Worm (Caenorhabditis elegans) whole organism, young adult: Measurements from ENCODE around the gene D1069.3.
A peak's percentile ranks its signal among the peaks of the same experiment; 100 is the strongest.

Experiments used
- B0035.1 ChIP-seq: sonication (generic microtip); optimal IDR thresholded peaks from 2 replicates; lab custom pipeline; 2016; ENCODE audit warnings: missing genetic modification characterization, mild to moderate bottlenecking, missing compliant biosample characterization, missing genotype, missing genetic modification reagents
- C06A6.2 ChIP-seq: fragments of 200-800 bp; sonication (Bioruptor generic); conservative IDR thresholded peaks from 2 replicates; pipeline ENCODE4 v1.3.6; 2022; ENCODE audit warnings: missing genetic modification characterization, missing compliant biosample characterization
- D2030.7 ChIP-seq: fragments of 200-800 bp; sonication (Bioruptor generic); IDR thresholded peaks from 2 replicates; pipeline ENCODE4 v1.3.6; 2022; ENCODE audit warnings: missing genetic modification reagents, missing genetic modification characterization, missing compliant biosample characterization
- F23B12.7 ChIP-seq: sonication (generic microtip); optimal IDR thresholded peaks from 2 replicates; lab custom pipeline; 2017; ENCODE audit warnings: missing genetic modification characterization, mild to moderate bottlenecking, missing compliant biosample characterization, antibody characterized with exemption, moderate library complexity; ENCODE audit not compliant: insufficient read depth
- F33H1.4 ChIP-seq: fragments of 200-800 bp; sonication (Bioruptor generic); IDR thresholded peaks from 2 replicates; pipeline ENCODE4 v1.3.6; 2022; ENCODE audit warnings: missing genetic modification reagents, missing genetic modification characterization, missing compliant biosample characterization
- F55B11.4 ChIP-seq: sonication (generic microtip); optimal IDR thresholded peaks from 2 replicates; lab custom pipeline; 2016; ENCODE audit warnings: missing compliant biosample characterization, missing genetic modification characterization, borderline replicate concordance; ENCODE audit not compliant: insufficient read depth
- T07F8.4 ChIP-seq: sonication (generic microtip); optimal IDR thresholded peaks from 2 replicates; lab custom pipeline; 2016; ENCODE audit warnings: mild to moderate bottlenecking, missing genetic modification characterization, moderate library complexity, missing compliant biosample characterization
- Y53F4B.3 ChIP-seq: fragments of 200-800 bp; sonication (Bioruptor generic); IDR thresholded peaks from 2 replicates; pipeline ENCODE4 v1.3.6; 2022; ENCODE audit warnings: missing genetic modification reagents, missing genetic modification characterization, missing compliant biosample characterization
- Y53G8AR.9 ChIP-seq: fragments of 200-800 bp; sonication (Bioruptor generic); conservative IDR thresholded peaks from 2 replicates; pipeline ENCODE4 v1.3.6; 2022; ENCODE audit warnings: missing genetic modification reagents, missing genetic modification characterization, missing compliant biosample characterization
- Y67H2A.10 ChIP-seq: fragments of 200-800 bp; sonication (Bioruptor generic); conservative IDR thresholded peaks from 2 replicates; pipeline ENCODE4 v1.3.6; 2022; ENCODE audit warnings: missing genetic modification reagents, missing genetic modification characterization, missing compliant biosample characterization
- aptf-2 ChIP-seq: fragments of 200-800 bp; sonication (Bioruptor generic); conservative IDR thresholded peaks from 2 replicates; pipeline ENCODE4 v1.3.6; 2022; ENCODE audit warnings: missing genetic modification reagents, missing genetic modification characterization, missing compliant biosample characterization
- attf-3 ChIP-seq: fragments of 200-800 bp; sonication (Bioruptor generic); conservative IDR thresholded peaks from 2 replicates; pipeline ENCODE4 v1.3.6; 2022; ENCODE audit warnings: missing genetic modification reagents, missing genetic modification characterization, missing compliant biosample characterization
- attf-5 ChIP-seq: fragments of 200-800 bp; sonication (Bioruptor generic); optimal IDR thresholded peaks from 2 replicates; lab custom pipeline; 2018; ENCODE audit warnings: mild to moderate bottlenecking, missing genetic modification characterization, missing compliant biosample characterization
- ceh-100 ChIP-seq: fragments of 200-800 bp; sonication (Bioruptor generic); IDR thresholded peaks from 2 replicates; pipeline ENCODE4 v1.3.6; 2022; ENCODE audit warnings: missing genetic modification reagents, missing genetic modification characterization, missing compliant biosample characterization
- ceh-40 ChIP-seq: fragments of 200-800 bp; sonication (Bioruptor generic); IDR thresholded peaks from 2 replicates; pipeline ENCODE4 v1.3.6; 2022; ENCODE audit warnings: missing genetic modification characterization, missing compliant biosample characterization
- ceh-91 ChIP-seq: fragments of 200-800 bp; sonication (Bioruptor generic); IDR thresholded peaks from 2 replicates; pipeline ENCODE4 v1.3.6; 2022; ENCODE audit warnings: missing genetic modification reagents, missing genetic modification characterization, missing compliant biosample characterization
- chd-7 ChIP-seq: sonication (generic microtip); optimal IDR thresholded peaks from 2 replicates; lab custom pipeline; 2016; ENCODE audit warnings: mild to moderate bottlenecking, missing genetic modification characterization, moderate library complexity, missing compliant biosample characterization
- dox-1 ChIP-seq: fragments of 200-800 bp; sonication (Bioruptor generic); IDR thresholded peaks from 2 replicates; pipeline ENCODE4 v1.3.6; 2022; ENCODE audit warnings: missing genetic modification reagents, missing genetic modification characterization, missing compliant biosample characterization
- dpl-1 ChIP-seq: fragments of 150-350 bp; optimal IDR thresholded peaks from 2 replicates; lab custom pipeline; 2014; ENCODE audit warnings: missing biosample characterization, missing genetic modification reagents, missing genetic modification characterization
- efl-1 ChIP-seq: fragments of 150-350 bp; optimal IDR thresholded peaks from 2 replicates; lab custom pipeline; 2014; ENCODE audit warnings: missing biosample characterization, missing genetic modification reagents, missing genetic modification characterization
- egl-18 ChIP-seq: fragments of 200-800 bp; sonication (Bioruptor generic); IDR thresholded peaks from 2 replicates; pipeline ENCODE4 v1.3.6; 2022; ENCODE audit warnings: missing genetic modification reagents, missing genetic modification characterization, missing compliant biosample characterization
- ekl-4 ChIP-seq: fragments of 200-800 bp; sonication (Bioruptor generic); IDR thresholded peaks from 2 replicates; pipeline ENCODE4 v1.3.6; 2022; ENCODE audit warnings: missing genetic modification reagents, missing genetic modification characterization, missing compliant biosample characterization
- hmg-1.2 ChIP-seq: fragments of 200-800 bp; sonication (Bioruptor generic); IDR thresholded peaks from 2 replicates; pipeline ENCODE4 v1.3.6; 2022; ENCODE audit warnings: missing genetic modification reagents, missing genetic modification characterization, missing compliant biosample characterization
- hmg-20 ChIP-seq: fragments of 200-800 bp; sonication (Bioruptor generic); IDR thresholded peaks from 2 replicates; pipeline ENCODE4 v1.3.6; 2022; ENCODE audit warnings: missing genetic modification reagents, missing genetic modification characterization, missing compliant biosample characterization
- hsf-1 ChIP-seq: fragments of 200-800 bp; sonication (Bioruptor generic); IDR thresholded peaks from 2 replicates; pipeline ENCODE4 v1.3.6; 2022; ENCODE audit warnings: missing genetic modification reagents, missing genetic modification characterization, missing compliant biosample characterization
- lin-35 ChIP-seq, 3 experiments: fragments of 150-350 bp in 2 of 3; sonication (generic microtip) in 1 of 3; optimal IDR thresholded peaks; 2 replicates each; lab custom pipeline; 2014 to 2018; ENCODE audit warnings: missing biosample characterization in 3 of 3, missing genetic modification characterization in 3 of 3, missing genetic modification reagents in 3 of 3
- lin-54 ChIP-seq: fragments of 200-800 bp; sonication (Bioruptor generic); optimal IDR thresholded peaks from 2 replicates; lab custom pipeline; 2018; ENCODE audit warnings: mild to moderate bottlenecking, missing genetic modification characterization, missing compliant biosample characterization
- lsl-1 ChIP-seq: fragments of 200-800 bp; sonication (Bioruptor generic); optimal IDR thresholded peaks from 2 replicates; lab custom pipeline; 2018; ENCODE audit warnings: mild to moderate bottlenecking, missing genetic modification characterization, moderate library complexity, missing compliant biosample characterization
- madf-6 ChIP-seq: fragments of 200-800 bp; sonication (Bioruptor generic); IDR thresholded peaks from 2 replicates; pipeline ENCODE4 v1.3.6; 2022; ENCODE audit warnings: missing genetic modification reagents, missing genetic modification characterization, missing compliant biosample characterization
- madf-8 ChIP-seq: fragments of 200-800 bp; sonication (Bioruptor generic); conservative IDR thresholded peaks from 2 replicates; pipeline ENCODE4 v1.3.6; 2022; ENCODE audit warnings: missing genetic modification reagents, missing genetic modification characterization, missing compliant biosample characterization
- mcd-1 ChIP-seq: fragments of 200-800 bp; sonication (Bioruptor generic); IDR thresholded peaks from 2 replicates; pipeline ENCODE4 v1.3.6; 2022; ENCODE audit warnings: missing genetic modification reagents, missing genetic modification characterization, missing compliant biosample characterization
- nfyb-1 ChIP-seq: fragments of 200-800 bp; sonication (Bioruptor generic); IDR thresholded peaks from 2 replicates; pipeline ENCODE4 v1.3.6; 2022; ENCODE audit warnings: missing genetic modification reagents, missing genetic modification characterization, missing compliant biosample characterization
- pbrm-1 ChIP-seq: fragments of 200-800 bp; sonication (Bioruptor generic); IDR thresholded peaks from 2 replicates; pipeline ENCODE4 v1.3.6; 2022; ENCODE audit warnings: missing genetic modification reagents, missing genetic modification characterization, missing compliant biosample characterization
- rec-8 ChIP-seq, 2 experiments: sonication (generic microtip); optimal IDR thresholded peaks; 2 replicates each; lab custom pipeline; 2016; ENCODE audit warnings: mild to moderate bottlenecking in 2 of 2, missing genetic modification characterization in 2 of 2, missing genetic modification reagents in 2 of 2, missing genotype in 2 of 2, missing biosample characterization in 1 of 2, missing compliant biosample characterization in 1 of 2, moderate library complexity in 1 of 2
- snpc-1.3 ChIP-seq: sonication (generic microtip); optimal IDR thresholded peaks from 2 replicates; lab custom pipeline; 2017; ENCODE audit warnings: missing genetic modification characterization, mild to moderate bottlenecking, missing compliant biosample characterization, antibody characterized with exemption, moderate library complexity, missing genotype, missing genetic modification reagents; ENCODE audit not compliant: insufficient read depth
- xnd-1 ChIP-seq: sonication (generic microtip); optimal IDR thresholded peaks from 2 replicates; lab custom pipeline; 2016; ENCODE audit warnings: missing genotype, missing genetic modification reagents, missing genetic modification characterization, missing compliant biosample characterization
- ztf-18 ChIP-seq: sonication (generic microtip); optimal IDR thresholded peaks from 2 replicates; lab custom pipeline; 2016; ENCODE audit warnings: missing genotype, mild to moderate bottlenecking, missing genetic modification characterization, missing compliant biosample characterization

The D1069.3 gene

ce11 chrII:347734-348133 is at the start of gene D1069.3:
Gene D1069.3 (minus strand): TSS chrII:347891.
- TF ChIP-seq xnd-1 (tag; lab: Kevin White, UChicago) (peak; percentile 39), lsl-1 (GFP tag; lab: Kevin White, UChicago) (peak; percentile 64), nfyb-1 (GFP tag; lab: Robert Waterston, UW) (no peak), attf-3 (GFP tag; lab: Robert Waterston, UW) (peak; percentile 97), mcd-1 (peak; percentile 30; the same call in 1 of the 2 replicates)

- TF ChIP-seq Y53G8AR.9 (GFP tag; lab: Robert Waterston, UW) = no peak
- no peak for TF ChIP-seq B0035.1
- no peak for TF ChIP-seq hmg-1.2 (GFP tag; lab: Robert Waterston, UW)
- no peak for TF ChIP-seq rec-8 (tag; optimal IDR thresholded peaks at IDR 0.05; lab: Kevin White, UChicago)
- no peak for TF ChIP-seq Y53F4B.3
- TF ChIP-seq, all 124 proteins: peak for 0
Observed at ce11 chrII:388533-388932, 40.8 kb upstream of the D1069.3 start, which contains the start of gene nstp-4. Gene nstp-4 (plus strand): TSS chrII:388833.

DNA sequence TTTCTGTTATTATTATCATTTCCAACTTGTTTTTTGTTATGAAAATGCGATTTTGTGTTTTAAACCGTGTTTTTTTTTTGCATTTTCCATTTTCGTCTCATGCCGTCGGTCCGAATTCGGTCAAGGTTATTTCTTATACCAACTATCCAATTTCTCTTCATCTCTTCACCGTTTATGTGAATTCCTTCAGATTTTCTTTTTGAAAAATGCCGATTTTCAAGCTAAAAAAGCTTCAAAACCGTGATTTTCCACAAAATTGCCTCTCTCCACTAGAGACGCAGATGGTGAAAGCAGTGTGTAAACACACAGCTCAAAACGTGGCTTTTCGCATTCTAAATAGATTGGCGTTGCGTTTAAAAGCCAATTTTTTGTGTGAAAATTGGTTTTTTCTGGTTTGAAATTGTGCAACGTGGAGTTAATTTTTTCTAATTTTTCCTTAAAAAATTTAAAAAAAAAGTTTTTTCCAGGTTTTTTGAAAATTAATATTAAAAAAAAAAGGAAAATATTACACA is 40.2 kb upstream of the D1069.3 start:
- TF ChIP-seq chd-7 (tag; lab: Kevin White, UChicago) (no peak), hsf-1 (GFP tag; lab: Robert Waterston, UW) (no peak), Y53F4B.3 (no peak), ekl-4 (GFP tag; lab: Robert Waterston, UW) (no peak), hmg-1.2 (GFP tag; lab: Robert Waterston, UW) (peak; percentile 46; the same call in 1 of the 2 replicates), egl-18 (GFP tag; lab: Robert Waterston, UW) (no peak), ceh-40 (no peak), F55B11.4 (tag; lab: Kevin White, UChicago) (no peak), C06A6.2 (GFP tag; lab: Robert Waterston, UW) (no peak)

DNA sequence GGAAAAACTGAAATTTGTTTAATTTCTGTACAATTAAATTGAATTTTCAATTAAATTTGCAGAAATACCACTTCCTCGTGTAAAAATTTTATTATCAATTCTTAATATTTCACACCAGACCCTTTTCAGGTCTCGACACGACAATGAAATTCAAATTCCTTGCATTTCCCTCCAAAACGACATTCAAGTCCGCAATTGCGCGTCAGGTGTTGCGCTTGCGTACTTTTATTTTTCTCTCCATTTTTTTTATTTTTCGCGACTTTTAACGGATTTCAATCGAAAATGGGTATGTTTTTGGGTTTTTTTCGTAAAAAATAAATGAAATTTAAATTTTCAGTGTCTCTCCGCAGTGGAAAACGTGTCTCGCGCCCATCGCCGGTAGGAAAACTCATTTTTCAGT is 38.3 kb upstream of the D1069.3 start, which contains the start of gene C03H5.3:
Gene C03H5.3 (plus strand): TSS at position 132 of the 400 bp plus-strand sequence.
- peak; percentile 28 for TF ChIP-seq F23B12.7
- peak; percentile 33 for TF ChIP-seq lsl-1 (GFP tag; lab: Kevin White, UChicago)
- TF ChIP-seq T07F8.4 = no peak
- TF ChIP-seq pbrm-1 (GFP tag; lab: Robert Waterston, UW) = peak; percentile 38; the same call in 1 of the 2 replicates
- TF ChIP-seq efl-1 (GFP tag; lab: Kevin White, UChicago) = peak; percentile 67
- peak; percentile 45 for TF ChIP-seq F33H1.4
- TF ChIP-seq lin-35 (GFP tag; optimal IDR thresholded peaks at IDR 0.05; lab: Kevin White, UChicago) = peak in 1 of 3 experiments; percentile 74
- peak; percentile 49 for TF ChIP-seq ztf-18
- peak; percentile 12 for TF ChIP-seq snpc-1.3
- no peak for TF ChIP-seq hmg-20 (GFP tag; lab: Robert Waterston, UW)
- TF ChIP-seq madf-6 (GFP tag; lab: Robert Waterston, UW) = peak; percentile 40; the same call in 1 of the 2 replicates
- 0 out of 2 replicates have a peak, but pooled peaks have one; percentile 14 for TF ChIP-seq dox-1
- no peak for TF ChIP-seq ceh-100
- TF ChIP-seq madf-8 = no peak
- no peak for TF ChIP-seq aptf-2
- TF ChIP-seq lin-54 (GFP tag; lab: Kevin White, UChicago) = peak; percentile 74
- peak; percentile 64 for TF ChIP-seq dpl-1 (GFP tag; lab: Kevin White, UChicago)
- TF ChIP-seq Y67H2A.10 (GFP tag; lab: Robert Waterston, UW) = no peak
- peak; percentile 33; the same call in 1 of the 2 replicates for TF ChIP-seq ceh-91 (GFP tag; lab: Robert Waterston, UW)
- TF ChIP-seq attf-5 (GFP tag; lab: Kevin White, UChicago) = no peak
- TF ChIP-seq mcd-1 = peak; percentile 50
- no peak for TF ChIP-seq attf-3 (GFP tag; lab: Robert Waterston, UW)
- TF ChIP-seq D2030.7 (GFP tag; lab: Robert Waterston, UW) = 0 out of 2 replicates have a peak, but pooled peaks have one; percentile 20
